Fruit fly (Drosophila melanogaster): Measurements from ENCODE around the gene Cht11.

Gene Cht11

dm6 chrX:6855366-6856200 lies 6.3 kb upstream of the Cht11 start (continued):
- TF ChIP-seq Hand (GFP tag; optimal IDR thresholded peaks at IDR 0.05) (peak; percentile 74), CG4820 (GFP tag; optimal IDR thresholded peaks at IDR 0.05) (peak; percentile 71), CG8924 (tag; optimal IDR thresholded peaks at IDR 0.05) (peak; percentile 94), mld (GFP tag; IDR thresholded peaks at IDR 0.05; ENCODE audit: partially characterized antibody) (no peak), Dip2 (GFP tag; IDR thresholded peaks at IDR 0.05) (no peak), CG10321 (GFP tag; IDR thresholded peaks at IDR 0.05) (peak; percentile 75; the same call in 1 of the 2 replicates), E2f2 (GFP tag; IDR thresholded peaks at IDR 0.05) (peak; percentile 74), chn (GFP tag; optimal IDR thresholded peaks at IDR 0.05) (peak; percentile 82), CG30020 (tag; optimal IDR thresholded peaks at IDR 0.05) (peak; percentile 46), dimm (GFP tag; IDR thresholded peaks at IDR 0.05) (0 out of 2 replicates have a peak, but pooled peaks have one; percentile 17), twi (tag; optimal IDR thresholded peaks at IDR 0.05) (peak; percentile 82), oc (tag; optimal IDR thresholded peaks at IDR 0.05) (peak; percentile 72), gcm2 (GFP tag; optimal IDR thresholded peaks at IDR 0.05) (peak; percentile 82), Neu2 (GFP tag; optimal IDR thresholded peaks at IDR 0.05; ENCODE audit: borderline replicate concordance) (no peak), z (GFP tag; IDR thresholded peaks at IDR 0.05) (no peak), sima (GFP tag; optimal IDR thresholded peaks at IDR 0.05) (peak; percentile 59), Ets97D (GFP tag; optimal IDR thresholded peaks at IDR 0.05) (peak; percentile 60), ap (GFP tag; IDR thresholded peaks at IDR 0.05) (peak; percentile 54), CG10462 (GFP tag; optimal IDR thresholded peaks at IDR 0.05) (peak; percentile 62), CG6683 (GFP tag; optimal IDR thresholded peaks at IDR 0.05) (peak; percentile 68), CG15073 (GFP tag; optimal IDR thresholded peaks at IDR 0.05) (no peak)

dm6 chrX:6854563-6854962 lies 5.2 kb upstream of the Cht11 start:
- TF ChIP-seq otp (GFP tag; IDR thresholded peaks at IDR 0.05): peak; percentile 80
- TF ChIP-seq CG2875 (GFP tag; optimal IDR thresholded peaks at IDR 0.05): peak; percentile 84
- TF ChIP-seq NC2α (GFP tag; optimal IDR thresholded peaks at IDR 0.05): no peak
- TF ChIP-seq CG7786 (GFP tag; optimal IDR thresholded peaks at IDR 0.05): peak; percentile 47
- TF ChIP-seq ranshi (GFP tag; IDR thresholded peaks at IDR 0.05): peak; percentile 70
- peak; percentile 46 for TF ChIP-seq exex (tag; optimal IDR thresholded peaks at IDR 0.05)
- no peak for TF ChIP-seq CG1792 (GFP tag; optimal IDR thresholded peaks at IDR 0.05)
- TF ChIP-seq CG15479 (GFP tag; optimal IDR thresholded peaks at IDR 0.05): no peak
- TF ChIP-seq pnt (GFP tag; optimal IDR thresholded peaks at IDR 0.05): peak; percentile 29
- TF ChIP-seq bsh (GFP tag; optimal IDR thresholded peaks at IDR 0.05): peak; percentile 56 to 87
- peak; percentile 62 for TF ChIP-seq CG6654 (GFP tag; optimal IDR thresholded peaks at IDR 0.05)
- TF ChIP-seq CG1529 (GFP tag; optimal IDR thresholded peaks at IDR 0.05): peak; percentile 71
- peak; percentile 59 for TF ChIP-seq Antp (GFP tag; optimal IDR thresholded peaks at IDR 0.05)
- peak; percentile 87 for TF ChIP-seq CG32532 (GFP tag; IDR thresholded peaks at IDR 0.05)
- peak; percentile 91 for TF ChIP-seq Drgx (GFP tag; IDR thresholded peaks at IDR 0.05)
- TF ChIP-seq CG12104 (GFP tag; optimal IDR thresholded peaks at IDR 0.05): peak; percentile 69
- peak; percentile 51 for TF ChIP-seq ash1 (GFP tag; optimal IDR thresholded peaks at IDR 0.05)
- TF ChIP-seq Hey (tag; optimal IDR thresholded peaks at IDR 0.05): no peak
- TF ChIP-seq Med (GFP tag): peak; percentile 96
- peak; percentile 81 for TF ChIP-seq H15 (GFP tag; IDR thresholded peaks at IDR 0.05)
- TF ChIP-seq grn (GFP tag; optimal IDR thresholded peaks at IDR 0.05): no peak
- peak; percentile 48 for TF ChIP-seq Jarid2 (GFP tag; optimal IDR thresholded peaks at IDR 0.05)
- peak; percentile 63 to 73 for TF ChIP-seq Pdp1 (GFP tag; optimal IDR thresholded peaks at IDR 0.05)
- no peak for TF ChIP-seq lov (optimal IDR thresholded peaks at IDR 0.05)
- peak; percentile 63; the same call in 2 of the 3 replicates for TF ChIP-seq lov (GFP tag; IDR thresholded peaks at IDR 0.05)
- no peak for TF ChIP-seq gt (GFP tag; IDR thresholded peaks at IDR 0.05)
- TF ChIP-seq CG7745 (tag; optimal IDR thresholded peaks at IDR 0.05): no peak
- TF ChIP-seq Myb (GFP tag; optimal IDR thresholded peaks at IDR 0.05): peak; percentile 31
- TF ChIP-seq eve (GFP tag; optimal IDR thresholded peaks at IDR 0.05): no peak
